Worm (Caenorhabditis elegans): Measurements from ENCODE around the gene ift-43.

The ift-43 gene

DNA sequence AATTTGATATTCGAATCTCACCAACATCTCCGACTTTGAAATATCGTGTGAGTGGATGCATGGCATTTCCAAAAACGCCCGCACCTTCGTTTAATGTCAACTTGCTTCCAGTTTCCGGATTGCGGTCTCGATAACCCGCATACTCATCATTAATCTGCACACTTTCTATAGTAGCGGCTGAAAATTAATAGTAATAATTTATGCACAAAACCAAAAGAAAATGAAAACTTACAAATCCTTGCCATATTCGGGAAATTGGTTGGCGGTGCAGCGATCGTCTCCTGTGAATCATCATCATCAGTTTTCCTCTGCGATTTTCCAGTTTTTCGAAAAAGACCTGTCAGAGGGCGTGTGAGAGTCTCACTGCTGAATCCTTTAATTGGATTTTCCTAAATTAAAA lies 431 bp downstream of the ift-43 start:
- no peak for TF ChIP-seq nhr-28 (tag; optimal IDR thresholded peaks at IDR 0.05)

ce11 chrII:5659675-5660074 lies 911 bp downstream of the ift-43 start, which contains the start of gene fut-3:
Gene fut-3 (minus strand): TSS chrII:5659775.
- TF ChIP-seq ceh-83 (GFP tag; optimal IDR thresholded peaks at IDR 0.05) (no peak), sem-2 (GFP tag; optimal IDR thresholded peaks at IDR 0.05) (no peak), blmp-1 (tag; optimal IDR thresholded peaks at IDR 0.05) (no peak), tbx-8 (GFP tag; optimal IDR thresholded peaks at IDR 0.05) (no peak), elt-3 (tag; optimal IDR thresholded peaks at IDR 0.05) (no peak), pha-4 (tag; optimal IDR thresholded peaks at IDR 0.05) (no peak), cnd-1 (tag; optimal IDR thresholded peaks at IDR 0.05) (no peak), ceh-43 (GFP tag; optimal IDR thresholded peaks at IDR 0.05) (no peak), lin-13 (tag; optimal IDR thresholded peaks at IDR 0.05) (no peak), mls-2 (tag; optimal IDR thresholded peaks at IDR 0.05) (no peak), nhr-237 (tag; optimal IDR thresholded peaks at IDR 0.05) (no peak)

DNA sequence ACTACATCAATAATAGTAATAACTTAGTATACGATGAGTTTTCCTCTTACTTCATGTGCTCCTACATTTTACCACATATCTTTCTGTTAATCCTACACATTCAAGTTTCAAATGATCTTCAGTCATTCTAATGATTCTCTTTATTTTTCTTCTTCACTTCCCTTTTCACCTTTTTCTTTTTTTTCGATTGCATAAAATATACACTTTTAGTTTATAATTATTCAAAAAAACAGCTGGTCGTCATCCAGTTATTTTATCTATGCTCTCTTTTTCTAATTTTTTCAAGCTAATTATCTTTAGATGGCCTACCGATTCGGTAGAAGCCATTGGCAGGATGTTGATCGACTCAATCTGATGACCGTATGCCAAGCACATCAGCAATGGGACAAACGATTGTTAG lies 6.4 kb downstream of the ift-43 start, which contains the start of gene F59E12.1:
F59E12.1 (plus strand) TSS at position 301 of the 400 bp plus-strand sequence.
- TF ChIP-seq unc-39 (tag; optimal IDR thresholded peaks at IDR 0.05) (no peak), ceh-43 (GFP tag; optimal IDR thresholded peaks at IDR 0.05) (no peak), ces-1 (GFP tag; optimal IDR thresholded peaks at IDR 0.05) (no peak), cnd-1 (tag; optimal IDR thresholded peaks at IDR 0.05) (no peak), ceh-83 (GFP tag; optimal IDR thresholded peaks at IDR 0.05) (no peak)

DNA sequence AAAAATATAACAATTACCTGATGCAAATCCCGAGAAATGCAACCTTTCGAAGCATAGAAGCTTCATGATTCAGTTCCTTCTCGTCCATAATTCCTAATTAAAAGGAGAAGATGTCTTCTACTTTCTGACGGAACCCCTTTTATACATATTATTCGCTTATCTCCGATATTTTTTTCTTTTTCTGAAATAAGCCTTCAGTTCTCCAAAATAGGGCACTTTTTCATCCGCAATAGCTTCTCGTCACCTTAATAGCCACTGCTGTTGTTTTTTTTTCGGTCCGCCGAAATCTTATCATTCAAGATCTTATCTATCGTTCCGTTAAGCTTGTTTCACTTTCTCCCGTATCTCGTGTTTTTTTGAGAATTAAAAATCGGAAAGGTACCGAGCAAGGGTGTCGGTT lies 8.3 kb downstream of the ift-43 start, which contains the start of gene bli-2:
bli-2 (minus strand) TSS at position 101 of the 400 bp plus-strand sequence.
- TF ChIP-seq cnd-1 (tag; optimal IDR thresholded peaks at IDR 0.05) (no peak), tbx-8 (GFP tag; optimal IDR thresholded peaks at IDR 0.05) (no peak), zip-8 (tag; optimal IDR thresholded peaks at IDR 0.05) (no peak), mls-2 (tag; optimal IDR thresholded peaks at IDR 0.05) (no peak), ztf-11 (tag; optimal IDR thresholded peaks at IDR 0.05) (no peak), ces-1 (GFP tag; optimal IDR thresholded peaks at IDR 0.05) (no peak), lsy-2 (tag; optimal IDR thresholded peaks at IDR 0.05) (no peak), mab-5 (tag; optimal IDR thresholded peaks at IDR 0.05) (no peak), lin-32 (GFP tag; optimal IDR thresholded peaks at IDR 0.05) (no peak), unc-39 (tag; optimal IDR thresholded peaks at IDR 0.05) (no peak), elt-1 (tag; optimal IDR thresholded peaks at IDR 0.05; ENCODE audit: borderline replicate concordance, insufficient read depth) (no peak), unc-62 (GFP tag; optimal IDR thresholded peaks at IDR 0.05) (no peak)

DNA sequence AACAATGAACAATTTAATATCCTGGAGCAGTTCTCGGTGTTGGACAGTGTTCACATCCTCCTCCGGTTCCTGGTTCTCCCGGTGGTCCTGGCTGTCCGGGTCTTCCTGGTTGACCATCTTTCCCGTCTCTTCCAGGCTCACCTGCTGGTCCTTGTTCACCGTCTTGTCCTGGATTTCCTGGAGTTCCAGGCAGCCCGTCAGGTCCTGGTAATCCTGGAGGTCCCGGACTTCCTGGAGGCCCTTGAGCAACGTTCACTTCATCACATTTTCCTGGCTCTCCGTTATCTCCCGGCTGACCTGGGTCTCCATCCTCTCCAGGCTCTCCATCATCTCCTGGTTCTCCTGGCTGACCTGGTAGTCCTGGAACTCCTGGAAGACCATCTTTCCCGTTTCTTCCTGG lies 9.2 kb downstream of the ift-43 start:
- no peak for TF ChIP-seq M03D4.4 (tag; optimal IDR thresholded peaks at IDR 0.05)
- TF ChIP-seq lsy-2 (tag; optimal IDR thresholded peaks at IDR 0.05), result no peak
- TF ChIP-seq lin-13 (tag; optimal IDR thresholded peaks at IDR 0.05), result no peak
- no peak for TF ChIP-seq sem-2 (GFP tag; optimal IDR thresholded peaks at IDR 0.05)
- TF ChIP-seq zip-8 (tag; optimal IDR thresholded peaks at IDR 0.05), result no peak
- no peak for TF ChIP-seq ztf-11 (tag; optimal IDR thresholded peaks at IDR 0.05)
- no peak for TF ChIP-seq ceh-43 (GFP tag; optimal IDR thresholded peaks at IDR 0.05)
- no peak for TF ChIP-seq elt-3 (tag; optimal IDR thresholded peaks at IDR 0.05)
- no peak for TF ChIP-seq snpc-4 (tag; optimal IDR thresholded peaks at IDR 0.05)
- no peak for TF ChIP-seq sptf-1 (tag; optimal IDR thresholded peaks at IDR 0.05)
- TF ChIP-seq unc-39 (tag; optimal IDR thresholded peaks at IDR 0.05), result no peak
- TF ChIP-seq unc-62 (GFP tag; optimal IDR thresholded peaks at IDR 0.05), result no peak
- no peak for TF ChIP-seq nhr-28 (tag; optimal IDR thresholded peaks at IDR 0.05)
- no peak for TF ChIP-seq ham-2 (GFP tag; optimal IDR thresholded peaks at IDR 0.05)
- no peak for TF ChIP-seq mls-2 (tag; optimal IDR thresholded peaks at IDR 0.05)
- no peak for TF ChIP-seq ceh-83 (GFP tag; optimal IDR thresholded peaks at IDR 0.05)
- no peak for TF ChIP-seq nhr-12 (tag; optimal IDR thresholded peaks at IDR 0.05)
- no peak for TF ChIP-seq hlh-1 (tag; optimal IDR thresholded peaks at IDR 0.05)

DNA sequence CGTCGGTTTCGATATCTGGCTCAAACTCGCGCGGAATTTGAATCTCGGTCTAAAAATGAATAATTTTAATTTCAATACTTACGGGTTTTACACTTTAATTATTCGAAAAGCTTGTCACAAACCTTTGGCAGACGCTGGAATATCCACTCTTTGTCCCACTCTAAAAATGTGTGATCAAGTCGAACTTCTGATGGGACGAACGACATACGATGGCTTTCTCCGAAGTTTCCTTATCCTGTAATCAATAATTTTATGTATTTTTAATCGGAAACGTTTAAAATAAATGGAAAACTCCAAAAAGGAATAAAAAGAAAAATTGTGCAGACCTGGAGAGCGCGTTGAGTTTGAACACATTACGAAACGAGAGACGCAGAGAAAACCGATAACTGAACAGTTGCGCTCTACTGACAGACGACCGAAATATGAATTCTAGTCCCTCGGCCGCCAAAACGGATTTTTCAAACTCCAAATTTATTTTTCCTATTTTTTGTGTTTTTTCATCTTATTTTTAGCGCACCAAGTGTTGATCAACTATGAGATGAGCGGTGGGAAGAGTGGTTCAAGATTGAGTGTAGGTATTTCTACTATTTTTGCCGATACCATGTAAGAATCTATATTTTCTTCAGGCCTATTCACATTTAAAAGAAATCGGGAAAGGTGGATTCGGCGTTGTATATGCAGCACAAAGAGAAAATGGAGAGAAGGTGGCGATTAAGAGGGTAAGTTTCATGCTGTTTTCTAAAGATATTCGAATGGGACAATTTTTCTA lies 11.2 kb downstream of the ift-43 start, which contains the start of the genes sam-4, F59E12.17 and zyg-1:
sam-4 (minus strand) TSS at position 51 of the 769 bp plus-strand sequence.
F59E12.17 (minus strand) TSS at position 235 of the 769 bp plus-strand sequence.
zyg-1 (plus strand) TSS at position 513 of the 769 bp plus-strand sequence.
- no peak for TF ChIP-seq lin-32 (GFP tag; optimal IDR thresholded peaks at IDR 0.05)
- TF ChIP-seq ceh-83 (GFP tag; optimal IDR thresholded peaks at IDR 0.05), result no peak
- TF ChIP-seq sem-2 (GFP tag; optimal IDR thresholded peaks at IDR 0.05), result no peak
- no peak for TF ChIP-seq snpc-4 (tag; optimal IDR thresholded peaks at IDR 0.05)
- TF ChIP-seq hlh-1 (tag; optimal IDR thresholded peaks at IDR 0.05), result peak; percentile 76
- no peak for TF ChIP-seq ham-2 (GFP tag; optimal IDR thresholded peaks at IDR 0.05)
- TF ChIP-seq ztf-11 (tag; optimal IDR thresholded peaks at IDR 0.05), result no peak
- no peak for TF ChIP-seq elt-3 (tag; optimal IDR thresholded peaks at IDR 0.05)
- no peak for TF ChIP-seq unc-39 (tag; optimal IDR thresholded peaks at IDR 0.05)
- TF ChIP-seq ces-1 (GFP tag; optimal IDR thresholded peaks at IDR 0.05), result no peak
- peak; percentile 96 for TF ChIP-seq ceh-39 (tag; optimal IDR thresholded peaks at IDR 0.05)
- no peak for TF ChIP-seq blmp-1 (tag; optimal IDR thresholded peaks at IDR 0.05)
- no peak for TF ChIP-seq unc-120 (tag; optimal IDR thresholded peaks at IDR 0.05; ENCODE audit: poor library complexity, severe bottlenecking)
- no peak for TF ChIP-seq tbx-8 (GFP tag; optimal IDR thresholded peaks at IDR 0.05)
- no peak for TF ChIP-seq mab-5 (tag; optimal IDR thresholded peaks at IDR 0.05)
- TF ChIP-seq mep-1 (tag; optimal IDR thresholded peaks at IDR 0.05), result peak; percentile 88
- peak; percentile 6 for TF ChIP-seq lin-13 (tag; optimal IDR thresholded peaks at IDR 0.05)
- no peak for TF ChIP-seq flh-1 (GFP tag; optimal IDR thresholded peaks at IDR 0.05)
- TF ChIP-seq nhr-76 (tag; optimal IDR thresholded peaks at IDR 0.05), result no peak
- no peak for TF ChIP-seq ceh-43 (GFP tag; optimal IDR thresholded peaks at IDR 0.05)
- no peak for TF ChIP-seq drap-1 (GFP tag; optimal IDR thresholded peaks at IDR 0.05)
- no peak for TF ChIP-seq nhr-12 (tag; optimal IDR thresholded peaks at IDR 0.05)
- peak; percentile 40 for TF ChIP-seq nhr-237 (tag; optimal IDR thresholded peaks at IDR 0.05)
- peak; percentile 32 for TF ChIP-seq sptf-1 (tag; optimal IDR thresholded peaks at IDR 0.05)
- TF ChIP-seq bed-3 (GFP tag; optimal IDR thresholded peaks at IDR 0.05), result no peak
- TF ChIP-seq cnd-1 (tag; optimal IDR thresholded peaks at IDR 0.05), result no peak
- peak; percentile 80 for TF ChIP-seq lsy-2 (tag; optimal IDR thresholded peaks at IDR 0.05)
- TF ChIP-seq zip-8 (tag; optimal IDR thresholded peaks at IDR 0.05), result no peak

All from whole organism, mixed stage, embryonic.